Fruit fly (Drosophila melanogaster): ENCODE results near the gene b.

DNA sequence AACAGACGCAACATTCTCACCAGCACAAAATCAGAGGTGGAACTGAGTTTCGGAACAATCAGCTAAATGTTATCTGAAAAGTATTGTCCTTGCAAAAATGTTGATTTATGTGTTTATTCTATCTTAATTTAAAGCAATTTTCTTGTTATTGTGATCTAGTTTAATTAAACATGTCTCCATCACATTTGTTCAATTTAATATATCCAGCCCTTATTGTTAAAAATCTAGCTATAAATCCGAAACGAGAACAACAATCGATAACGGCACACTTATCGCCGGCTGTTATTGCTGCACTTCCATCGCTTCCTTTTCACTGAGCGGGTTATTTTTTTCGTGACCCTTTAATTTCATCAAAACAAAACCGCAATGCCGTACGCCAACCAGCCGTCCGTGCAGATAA lies 12.0 kb downstream of the b start, which contains the start of the genes GatC, PolG2 and Polr2C:
- TF ChIP-seq CTCF (optimal IDR thresholded peaks at IDR 0.05), result no peak
- TF ChIP-seq CG8478 (optimal IDR thresholded peaks at IDR 0.05), result no peak
